Worm (Caenorhabditis elegans): ENCODE results near the gene col-105.
A peak's percentile ranks its signal among the peaks of the same experiment; 100 is the strongest.

DNA sequence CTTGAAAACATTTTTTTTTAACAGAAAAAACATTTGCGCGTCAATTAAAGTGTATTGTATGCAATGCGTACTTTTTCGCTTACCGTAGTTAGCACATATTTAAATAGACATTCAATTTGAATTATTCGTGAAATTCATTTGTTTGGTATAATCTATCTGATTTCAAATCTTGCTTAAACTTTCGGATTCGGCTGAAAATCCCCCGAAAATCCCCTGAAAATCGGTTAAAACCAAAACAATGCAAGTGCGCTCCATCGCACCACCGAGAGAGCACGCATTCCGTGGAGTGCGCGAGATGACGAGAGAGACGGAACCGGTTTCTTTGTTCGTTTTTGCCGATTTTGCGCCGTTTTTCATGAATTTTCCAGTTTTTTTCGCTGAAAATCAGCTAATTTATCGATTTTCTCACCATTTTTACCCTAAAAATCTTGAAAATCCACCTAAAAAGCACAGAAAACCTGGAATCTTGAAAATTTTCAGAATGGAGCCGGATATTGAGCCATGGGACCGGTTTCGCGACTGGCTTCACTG, 30.3 kb downstream of the col-105 start, which contains the start of gene F53H1.3:
- no peak for TF ChIP-seq skn-1 (tag; optimal IDR thresholded peaks at IDR 0.05)
- no peak for TF ChIP-seq ceh-32 (tag; optimal IDR thresholded peaks at IDR 0.05; ENCODE audit: poor library complexity)
- no peak for TF ChIP-seq hlh-11 (tag; optimal IDR thresholded peaks at IDR 0.05)
- no peak for TF ChIP-seq fkh-10 (GFP tag; optimal IDR thresholded peaks at IDR 0.05)
- TF ChIP-seq ceh-82 (tag; optimal IDR thresholded peaks at IDR 0.05), result no peak
- no peak for TF ChIP-seq php-3 (GFP tag; IDR thresholded peaks at IDR 0.05)
- TF ChIP-seq dpl-1 (GFP tag; optimal IDR thresholded peaks at IDR 0.05), result peak; percentile 40
- TF ChIP-seq ama-1 (optimal IDR thresholded peaks at IDR 0.05), result no peak
- no peak for TF ChIP-seq pha-4 (GFP tag; IDR thresholded peaks at IDR 0.05)
- TF ChIP-seq pha-4 (tag; optimal IDR thresholded peaks at IDR 0.05), result no peak
